Fruit fly (Drosophila melanogaster) whole organism, embryonic: ENCODE results near the gene CG2865.

ENCODE experiments used
- Adf1 ChIP-seq: fragments of 200-800 bp; sonication (Bioruptor generic); IDR thresholded peaks from 2 replicates; pipeline ENCODE4 v1.3.6; 2022; ENCODE audit warnings: missing biosample characterization, missing genetic modification characterization
- CG10321 ChIP-seq: fragments of 200-800 bp; sonication (Bioruptor generic); IDR thresholded peaks from 2 replicates; pipeline ENCODE4 v1.3.6; 2022; ENCODE audit warnings: missing biosample characterization, missing genetic modification characterization
- CG10543 ChIP-seq: fragments of 200-800 bp; sonication (Bioruptor generic); optimal IDR thresholded peaks from 3 replicates; lab custom pipeline; 2017; ENCODE audit warnings: missing biosample characterization, mild to moderate bottlenecking, missing genetic modification characterization, moderate library complexity
- CG10979 ChIP-seq: fragments of 200-800 bp; sonication (Bioruptor generic); optimal IDR thresholded peaks from 2 replicates; lab custom pipeline; 2018; ENCODE audit warnings: missing biosample characterization, mild to moderate bottlenecking, missing genetic modification characterization, moderate library complexity
- CG11456 ChIP-seq: fragments of 200-800 bp; sonication (Bioruptor generic); IDR thresholded peaks from 3 replicates; pipeline ENCODE4 v1.3.6; 2022; ENCODE audit warnings: missing biosample characterization, missing genetic modification characterization
- CG11696 ChIP-seq: fragments of 200-800 bp; sonication (Bioruptor generic); IDR thresholded peaks from 2 replicates; pipeline ENCODE4 v1.3.6; 2022; ENCODE audit warnings: missing biosample characterization, missing genetic modification characterization
- CG15479 ChIP-seq: fragments of 200-800 bp; sonication (Bioruptor generic); optimal IDR thresholded peaks from 3 replicates; lab custom pipeline; 2019; ENCODE audit warnings: missing biosample characterization, mild to moderate bottlenecking, missing genetic modification characterization, moderate library complexity
- CG1832 ChIP-seq: fragments of 200-800 bp; sonication (Bioruptor generic); optimal IDR thresholded peaks from 2 replicates; lab custom pipeline; 2017; ENCODE audit warnings: missing biosample characterization, mild to moderate bottlenecking, missing genetic modification characterization, inconsistent platforms
- CG18599 ChIP-seq: fragments of 200-800 bp; sonication (Bioruptor generic); optimal IDR thresholded peaks from 3 replicates; lab custom pipeline; 2017; ENCODE audit warnings: missing biosample characterization, missing genetic modification characterization, mild to moderate bottlenecking, moderate library complexity, missing genetic modification reagents
- CG2199 ChIP-seq: fragments of 200-800 bp; sonication (Bioruptor generic); IDR thresholded peaks from 3 replicates; pipeline ENCODE4 v1.3.6; 2022; ENCODE audit warnings: missing biosample characterization, missing genetic modification characterization
- CG2202 ChIP-seq: fragments of 200-800 bp; sonication (Bioruptor generic); optimal IDR thresholded peaks from 2 replicates; lab custom pipeline; 2018; ENCODE audit warnings: missing biosample characterization, mild to moderate bottlenecking, missing genetic modification characterization
- CG32767 ChIP-seq: fragments of 200-800 bp; sonication (Bioruptor generic); IDR thresholded peaks from 2 replicates; pipeline ENCODE4 v1.3.6; 2022; ENCODE audit warnings: missing biosample characterization, missing genetic modification characterization
- CG33213 ChIP-seq: fragments of 200-800 bp; sonication (Bioruptor generic); optimal IDR thresholded peaks from 3 replicates; lab custom pipeline; 2016; ENCODE audit warnings: missing biosample characterization, missing genetic modification characterization
- CG4617 ChIP-seq: fragments of 200-800 bp; sonication (Bioruptor generic); optimal IDR thresholded peaks from 3 replicates; lab custom pipeline; 2016; ENCODE audit warnings: missing biosample characterization, missing genetic modification characterization, borderline replicate concordance
- CG6813 ChIP-seq: fragments of 200-800 bp; sonication (Bioruptor generic); optimal IDR thresholded peaks from 2 replicates; lab custom pipeline; 2017; ENCODE audit warnings: missing biosample characterization, missing genetic modification characterization, mild to moderate bottlenecking, moderate library complexity, missing genetic modification reagents
- CG7271 ChIP-seq: fragments of 200-800 bp; sonication (Bioruptor generic); optimal IDR thresholded peaks from 2 replicates; lab custom pipeline; 2018; ENCODE audit warnings: missing biosample characterization, mild to moderate bottlenecking, missing genetic modification characterization, moderate library complexity
- CG7745 ChIP-seq: fragments of 200-800 bp; sonication (Bioruptor generic); optimal IDR thresholded peaks from 2 replicates; lab custom pipeline; 2018; ENCODE audit warnings: missing biosample characterization, mild to moderate bottlenecking, missing genetic modification characterization, moderate library complexity
- CG8290 ChIP-seq, 3 experiments: fragments of 200-800 bp; sonication (Bioruptor generic); optimal IDR thresholded peaks; 2 replicates each; lab custom pipeline; 2016 to 2019; ENCODE audit warnings: missing biosample characterization in 3 of 3, missing genetic modification characterization in 3 of 3, mild to moderate bottlenecking in 2 of 3, moderate library complexity in 1 of 3
- CG8478 ChIP-seq: fragments of >200 bp; optimal IDR thresholded peaks from 2 replicates; lab custom pipeline; 2018
- Hmr ChIP-seq: fragments of 200-800 bp; sonication (Bioruptor generic); optimal IDR thresholded peaks from 3 replicates; lab custom pipeline; 2017; ENCODE audit warnings: mild to moderate bottlenecking, missing biosample characterization, missing genetic modification reagents, missing genetic modification characterization
- Med ChIP-seq: fragments of 200-800 bp; sonication (Bioruptor generic); peaks from one replicate; lab custom pipeline; 2016; ENCODE audit warnings: missing biosample characterization, missing genetic modification characterization, mild to moderate bottlenecking, inconsistent platforms, moderate library complexity
- NC2α ChIP-seq: fragments of 200-800 bp; sonication (Bioruptor generic); optimal IDR thresholded peaks from 2 replicates; lab custom pipeline; 2016; ENCODE audit warnings: missing biosample characterization, missing genetic modification characterization
- Ravus ChIP-seq: fragments of 200-800 bp; sonication (Bioruptor generic); IDR thresholded peaks from 2 replicates; pipeline ENCODE4 v1.3.6; 2022; ENCODE audit warnings: missing biosample characterization, missing genetic modification characterization
- abd-A ChIP-seq: fragments of 200-800 bp; sonication (Bioruptor generic); optimal IDR thresholded peaks from 3 replicates; lab custom pipeline; 2019; ENCODE audit warnings: missing biosample characterization, mild to moderate bottlenecking, missing genetic modification characterization, moderate library complexity
- ac ChIP-seq: fragments of 200-800 bp; sonication (Bioruptor generic); optimal IDR thresholded peaks from 3 replicates; lab custom pipeline; 2017; ENCODE audit warnings: missing biosample characterization, mild to moderate bottlenecking, missing genetic modification characterization
- cad ChIP-seq: fragments of >200 bp; optimal IDR thresholded peaks from 2 replicates; lab custom pipeline; 2017; ENCODE audit warnings: missing biosample characterization, missing genetic modification characterization
- cg ChIP-seq: fragments of 200-800 bp; sonication (Bioruptor generic); optimal IDR thresholded peaks from 3 replicates; lab custom pipeline; 2019; ENCODE audit warnings: missing biosample characterization, mild to moderate bottlenecking, missing genetic modification characterization, moderate library complexity
- chinmo ChIP-seq: fragments of 200-800 bp; sonication (Bioruptor generic); IDR thresholded peaks from 4 replicates; pipeline ENCODE4 v1.3.6; 2022; ENCODE audit warnings: missing biosample characterization, missing genetic modification characterization; ENCODE audit not compliant: partially characterized antibody
- ci ChIP-seq: fragments of 200-800 bp; sonication (Bioruptor generic); IDR thresholded peaks from 3 replicates; pipeline ENCODE4 v1.3.6; 2022; ENCODE audit warnings: missing biosample characterization, missing genetic modification characterization
- crol ChIP-seq: fragments of 200-800 bp; sonication (Bioruptor generic); IDR thresholded peaks from 2 replicates; pipeline ENCODE4 v1.3.6; 2022; ENCODE audit warnings: missing biosample characterization, missing genetic modification characterization
- crp ChIP-seq, 2 experiments: fragments of 200-800 bp; sonication (Bioruptor generic); optimal IDR thresholded peaks; 2 replicates in 1 of 2; 3 replicates in 1 of 2; lab custom pipeline; 2017; ENCODE audit warnings: missing biosample characterization in 2 of 2, missing genetic modification characterization in 2 of 2, mild to moderate bottlenecking in 1 of 2, moderate library complexity in 1 of 2
- cwo ChIP-seq: fragments of 200-800 bp; sonication (Bioruptor generic); optimal IDR thresholded peaks from 3 replicates; lab custom pipeline; 2017; ENCODE audit warnings: missing biosample characterization, missing genetic modification characterization, mild to moderate bottlenecking, moderate library complexity, missing genetic modification reagents
- dati ChIP-seq: fragments of 200-800 bp; sonication (Bioruptor generic); IDR thresholded peaks from 2 replicates; pipeline ENCODE4 v1.3.6; 2022; ENCODE audit warnings: missing biosample characterization, missing genetic modification characterization
- gsb ChIP-seq: fragments of 200-800 bp; sonication (Bioruptor generic); IDR thresholded peaks from 2 replicates; pipeline ENCODE4 v1.3.6; 2022; ENCODE audit warnings: missing biosample characterization, missing genetic modification characterization
- hkb ChIP-seq, 2 experiments: fragments of 200-800 bp in 1 of 2; fragments of >200 bp in 1 of 2; sonication (Bioruptor generic) in 1 of 2; IDR thresholded peaks in 1 of 2; optimal IDR thresholded peaks in 1 of 2; 2 replicates each; pipeline versions ENCODE4 v1.3.6 to Lab custom; 2017 to 2022; ENCODE audit warnings: missing biosample characterization in 1 of 2, missing genetic modification characterization in 1 of 2
- jigr1 ChIP-seq: fragments of 200-800 bp; sonication (Bioruptor generic); IDR thresholded peaks from 3 replicates; pipeline ENCODE4 v1.3.6; 2022; ENCODE audit warnings: missing biosample characterization, missing genetic modification characterization
- jumu ChIP-seq: fragments of 200-800 bp; sonication (Bioruptor generic); optimal IDR thresholded peaks from 3 replicates; lab custom pipeline; 2016; ENCODE audit warnings: missing biosample characterization, missing genetic modification characterization
- kni ChIP-seq: fragments of 200-800 bp; sonication (Bioruptor generic); optimal IDR thresholded peaks from 3 replicates; lab custom pipeline; 2017; ENCODE audit warnings: mild to moderate bottlenecking, missing biosample characterization, missing genetic modification reagents, missing genetic modification characterization
- knrl ChIP-seq: fragments of 200-800 bp; sonication (Bioruptor generic); IDR thresholded peaks from 3 replicates; pipeline ENCODE4 v1.3.6; 2022; ENCODE audit warnings: missing biosample characterization, missing genetic modification characterization; ENCODE audit not compliant: partially characterized antibody
- lilli ChIP-seq: fragments of 200-800 bp; sonication (Bioruptor generic); optimal IDR thresholded peaks from 3 replicates; lab custom pipeline; 2016; ENCODE audit warnings: missing biosample characterization, missing genetic modification characterization
- onecut ChIP-seq: fragments of 200-800 bp; sonication (Bioruptor generic); IDR thresholded peaks from 2 replicates; pipeline ENCODE4 v1.3.6; 2022; ENCODE audit warnings: missing biosample characterization, missing genetic modification characterization
- otp ChIP-seq: fragments of 200-800 bp; sonication (Bioruptor generic); IDR thresholded peaks from 3 replicates; pipeline ENCODE4, ENCODE4 v1.3.6; 2022; ENCODE audit warnings: missing biosample characterization, missing genetic modification characterization
- pros ChIP-seq: fragments of 200-800 bp; sonication (Bioruptor generic); optimal IDR thresholded peaks from 3 replicates; lab custom pipeline; 2019; ENCODE audit warnings: missing biosample characterization, mild to moderate bottlenecking, missing genetic modification characterization, moderate library complexity
- ro ChIP-seq: fragments of 200-800 bp; sonication (Bioruptor generic); IDR thresholded peaks from 2 replicates; pipeline ENCODE4 v1.3.6; 2022; ENCODE audit warnings: missing biosample characterization, missing genetic modification characterization
- row ChIP-seq: fragments of 200-800 bp; sonication (Bioruptor generic); IDR thresholded peaks from 3 replicates; pipeline ENCODE4 v1.3.6; 2022; ENCODE audit warnings: missing biosample characterization, missing genetic modification characterization
- sim ChIP-seq: fragments of 200-800 bp; sonication (Bioruptor generic); IDR thresholded peaks from 2 replicates; pipeline ENCODE4 v1.3.6; 2022; ENCODE audit warnings: missing biosample characterization, missing genetic modification characterization
- sr ChIP-seq: fragments of 200-800 bp; sonication (Bioruptor generic); IDR thresholded peaks from 3 replicates; pipeline ENCODE4 v1.3.6; 2022; ENCODE audit warnings: missing biosample characterization, missing genetic modification characterization
- ttk ChIP-seq: fragments of 200-800 bp; sonication (Bioruptor generic); IDR thresholded peaks from 2 replicates; pipeline ENCODE4 v2.1.2; 2022; ENCODE audit warnings: missing biosample characterization, missing genetic modification characterization
- zen2 ChIP-seq: fragments of 200-800 bp; sonication (Bioruptor generic); IDR thresholded peaks from 3 replicates; pipeline ENCODE4 v1.3.6; 2022; ENCODE audit warnings: missing biosample characterization, missing genetic modification characterization; ENCODE audit not compliant: partially characterized antibody

CG2865 gene

dm6 chrX:2308403-2308965 lies 15.3 kb upstream of the CG2865 start:
- TF ChIP-seq gsb (no peak), cwo (GFP tag; lab: Kevin White, UChicago) (no peak), jigr1 (no peak), CG7745 (no peak), CG2202 (tag; lab: Kevin White, UChicago) (no peak), CG6813 (GFP tag; lab: Kevin White, UChicago) (no peak), CG11696 (GFP tag; lab: Robert Waterston, UW) (peak; percentile 72; the same call in 1 of the 2 replicates), Med (peak; percentile 18), zen2 (GFP tag; lab: Robert Waterston, UW) (no peak), CG7271 (no peak), jumu (GFP tag; lab: Kevin White, UChicago) (no peak), sim (no peak), cg (peak; percentile 32), abd-A (tag; lab: Kevin White, UChicago) (no peak), dati (GFP tag; lab: Robert Waterston, UW) (no peak), CG4617 (GFP tag; lab: Kevin White, UChicago) (no peak), crol (peak; percentile 77), ttk (GFP tag; lab: Robert Waterston, UW) (no peak), cad (GFP tag; lab: Kevin White, UChicago) (no peak), CG33213 (GFP tag; lab: Kevin White, UChicago) (no peak), ci (GFP tag; lab: Robert Waterston, UW) (peak; percentile 15; the same call in 1 of the 3 replicates), CG8478 (lab: Kevin White, UChicago) (no peak), ac (peak; percentile 61), lilli (GFP tag; lab: Kevin White, UChicago) (no peak), hkb (optimal IDR thresholded peaks at IDR 0.05; lab: Kevin White, UChicago) (no peak), hkb (GFP tag; IDR thresholded peaks at IDR 0.05; lab: Robert Waterston, UW) (no peak), ro (GFP tag; lab: Robert Waterston, UW) (no peak), CG8290 (GFP tag; optimal IDR thresholded peaks at IDR 0.05; lab: Kevin White, UChicago) (no peak), CG8290 (tag; optimal IDR thresholded peaks at IDR 0.05; lab: Kevin White, UChicago) (peak in 1 of 2 experiments; percentile 22), Ravus (GFP tag; lab: Robert Waterston, UW) (no peak)

DNA sequence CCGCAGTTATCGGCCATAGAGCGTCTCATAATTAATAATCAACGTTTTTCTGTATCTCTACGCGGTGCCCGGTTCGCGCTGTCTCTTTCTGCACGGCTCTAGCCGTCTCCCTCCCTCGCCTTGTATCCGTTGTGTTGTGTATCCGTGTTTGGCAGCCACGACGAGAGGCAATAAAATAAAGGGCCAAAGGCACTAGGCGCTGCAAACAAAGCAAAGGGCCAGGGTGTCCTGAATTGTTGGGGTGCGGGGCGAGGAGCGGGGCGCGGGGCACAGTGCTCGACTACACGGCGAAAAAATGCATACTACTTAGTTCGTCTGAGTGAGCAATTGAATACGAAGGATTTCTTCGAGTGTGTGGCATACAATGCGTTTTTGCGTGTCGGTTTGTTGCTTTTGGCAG lies 14.4 kb upstream of the CG2865 start:
- TF ChIP-seq CG11456: no peak
- TF ChIP-seq CG10979 (tag; lab: Kevin White, UChicago): no peak
- 0 out of 3 replicates have a peak, but pooled peaks have one; percentile 51 for TF ChIP-seq CG2199 (GFP tag; lab: Robert Waterston, UW)
- TF ChIP-seq NC2α (GFP tag; lab: Kevin White, UChicago): no peak
- TF ChIP-seq chinmo (GFP tag; lab: Robert Waterston, UW): 0 out of 4 replicates have a peak, but pooled peaks have one; percentile 22
- TF ChIP-seq Adf1: peak; percentile 28; the same call in 1 of the 2 replicates
- peak; percentile 98 for TF ChIP-seq pros (GFP tag; lab: Kevin White, UChicago)
- peak; percentile 21 for TF ChIP-seq CG15479 (GFP tag; lab: Kevin White, UChicago)
- TF ChIP-seq kni (GFP tag; lab: Kevin White, UChicago): peak; percentile 39
- TF ChIP-seq row (GFP tag; lab: Robert Waterston, UW): peak; percentile 43; the same call in 1 of the 3 replicates
- no peak for TF ChIP-seq knrl
- TF ChIP-seq CG10321 (GFP tag; lab: Robert Waterston, UW): peak; percentile 80
- no peak for TF ChIP-seq sr
- TF ChIP-seq crol: peak; percentile 95
- no peak for TF ChIP-seq crp (GFP tag; optimal IDR thresholded peaks at IDR 0.05; lab: Kevin White, UChicago)
- 0 out of 3 replicates have a peak, but pooled peaks have one; percentile 16 for TF ChIP-seq otp
- peak; percentile 17 for TF ChIP-seq CG18599 (GFP tag; lab: Kevin White, UChicago)
- TF ChIP-seq CG10543 (GFP tag; lab: Kevin White, UChicago): no peak
- 0 out of 2 replicates have a peak, but pooled peaks have one; percentile 9 for TF ChIP-seq onecut (GFP tag; lab: Robert Waterston, UW)
- no peak for TF ChIP-seq Hmr (GFP tag; lab: Kevin White, UChicago)
- peak; percentile 85 for TF ChIP-seq CG1832 (GFP tag; lab: Kevin White, UChicago)
- TF ChIP-seq CG32767 (GFP tag; lab: Robert Waterston, UW): peak; percentile 69
- peak; percentile 67 for TF ChIP-seq cad (GFP tag; lab: Kevin White, UChicago)
